Worm (Caenorhabditis elegans) whole organism, mixed stage, embryonic: ENCODE data around the gene lec-1.
A peak's percentile ranks its signal among the peaks of the same experiment; 100 is the strongest.

ENCODE experiments used
- M03D4.4 ChIP-seq: sonication (generic microtip); optimal IDR thresholded peaks from 2 replicates; lab custom pipeline; 2017; ENCODE audit warnings: mild to moderate bottlenecking, missing genetic modification characterization, missing compliant biosample characterization
- bed-3 ChIP-seq: fragments of 200-800 bp; sonication (Bioruptor generic); optimal IDR thresholded peaks from 3 replicates; lab custom pipeline; 2018; ENCODE audit warnings: mild to moderate bottlenecking, missing genetic modification characterization, moderate library complexity, missing compliant biosample characterization
- blmp-1 ChIP-seq: fragments of 150-350 bp; optimal IDR thresholded peaks from 2 replicates; lab custom pipeline; 2014; ENCODE audit warnings: missing biosample characterization, missing genetic modification characterization
- ceh-39 ChIP-seq: fragments of 150-350 bp; optimal IDR thresholded peaks from 2 replicates; lab custom pipeline; 2014; ENCODE audit warnings: missing biosample characterization, missing genetic modification characterization
- ceh-43 ChIP-seq: fragments of 200-800 bp; sonication (Bioruptor generic); optimal IDR thresholded peaks from 2 replicates; lab custom pipeline; 2018; ENCODE audit warnings: mild to moderate bottlenecking, missing genetic modification characterization, moderate library complexity, missing compliant biosample characterization
- ceh-83 ChIP-seq: fragments of 200-800 bp; sonication (Bioruptor generic); optimal IDR thresholded peaks from 2 replicates; lab custom pipeline; 2018; ENCODE audit warnings: mild to moderate bottlenecking, missing genetic modification characterization, missing compliant biosample characterization
- ces-1 ChIP-seq: fragments of 150-350 bp; optimal IDR thresholded peaks from 2 replicates; lab custom pipeline; 2014; ENCODE audit warnings: missing biosample characterization, missing genetic modification reagents, missing genetic modification characterization
- cnd-1 ChIP-seq: fragments of 200-800 bp; sonication (Bioruptor generic); optimal IDR thresholded peaks from 2 replicates; lab custom pipeline; 2018; ENCODE audit warnings: mild to moderate bottlenecking, missing genetic modification characterization, missing compliant biosample characterization
- drap-1 ChIP-seq: fragments of 200-800 bp; sonication (Bioruptor generic); optimal IDR thresholded peaks from 3 replicates; lab custom pipeline; 2018; ENCODE audit warnings: mild to moderate bottlenecking, missing genetic modification characterization, missing compliant biosample characterization
- flh-1 ChIP-seq: fragments of 200-800 bp; sonication (Bioruptor generic); optimal IDR thresholded peaks from 2 replicates; lab custom pipeline; 2018; ENCODE audit warnings: mild to moderate bottlenecking, missing genetic modification characterization, moderate library complexity, missing compliant biosample characterization
- ham-2 ChIP-seq: fragments of 200-800 bp; sonication (Bioruptor generic); optimal IDR thresholded peaks from 2 replicates; lab custom pipeline; 2018; ENCODE audit warnings: mild to moderate bottlenecking, missing genetic modification characterization, missing compliant biosample characterization
- hlh-1 ChIP-seq: fragments of 150-350 bp; optimal IDR thresholded peaks from 2 replicates; lab custom pipeline; 2014; ENCODE audit warnings: missing biosample characterization, missing genetic modification reagents, missing genetic modification characterization
- lin-13 ChIP-seq: fragments of 150-350 bp; optimal IDR thresholded peaks from 2 replicates; lab custom pipeline; 2014; ENCODE audit warnings: missing biosample characterization, missing genetic modification characterization
- lin-32 ChIP-seq: fragments of 200-800 bp; sonication (Bioruptor generic); optimal IDR thresholded peaks from 2 replicates; lab custom pipeline; 2018; ENCODE audit warnings: mild to moderate bottlenecking, missing genetic modification characterization, missing compliant biosample characterization
- lsy-2 ChIP-seq: fragments of 150-350 bp; optimal IDR thresholded peaks from 2 replicates; lab custom pipeline; 2014; ENCODE audit warnings: missing biosample characterization, missing genetic modification characterization
- mab-5 ChIP-seq: fragments of 150-350 bp; optimal IDR thresholded peaks from 2 replicates; lab custom pipeline; 2014; ENCODE audit warnings: missing biosample characterization, missing genetic modification characterization
- mep-1 ChIP-seq: fragments of 150-350 bp; optimal IDR thresholded peaks from 2 replicates; lab custom pipeline; 2017; ENCODE audit warnings: missing biosample characterization, missing genetic modification reagents, missing genetic modification characterization, inconsistent platforms
- mls-2 ChIP-seq: sonication (generic microtip); optimal IDR thresholded peaks from 2 replicates; lab custom pipeline; 2016; ENCODE audit warnings: mild to moderate bottlenecking, missing genetic modification characterization, moderate library complexity, missing compliant biosample characterization
- nhr-12 ChIP-seq: fragments of 150-350 bp; optimal IDR thresholded peaks from 2 replicates; lab custom pipeline; 2014; ENCODE audit warnings: missing biosample characterization, missing genetic modification characterization
- nhr-2 ChIP-seq: fragments of 150-350 bp; optimal IDR thresholded peaks from 2 replicates; lab custom pipeline; 2014; ENCODE audit warnings: missing biosample characterization, missing genetic modification characterization
- nhr-237 ChIP-seq: fragments of 150-350 bp; optimal IDR thresholded peaks from 2 replicates; lab custom pipeline; 2014; ENCODE audit warnings: missing biosample characterization, missing genetic modification characterization
- nhr-28 ChIP-seq: fragments of 150-350 bp; optimal IDR thresholded peaks from 2 replicates; lab custom pipeline; 2014; ENCODE audit warnings: missing biosample characterization, missing genetic modification characterization
- pha-4 ChIP-seq: fragments of 150-350 bp; optimal IDR thresholded peaks from 2 replicates; lab custom pipeline; 2018; ENCODE audit warnings: missing biosample characterization, missing genetic modification reagents, missing genetic modification characterization
- sem-2 ChIP-seq: fragments of 200-800 bp; sonication (Bioruptor generic); optimal IDR thresholded peaks from 2 replicates; lab custom pipeline; 2018; ENCODE audit warnings: mild to moderate bottlenecking, missing genetic modification characterization, missing compliant biosample characterization
- tbx-8 ChIP-seq: fragments of 200-800 bp; sonication (Bioruptor generic); optimal IDR thresholded peaks from 2 replicates; lab custom pipeline; 2018; ENCODE audit warnings: mild to moderate bottlenecking, missing genetic modification characterization, moderate library complexity, missing compliant biosample characterization
- unc-120 ChIP-seq: sonication (generic microtip); optimal IDR thresholded peaks from 2 replicates; lab custom pipeline; 2017; ENCODE audit warnings: missing genetic modification characterization, missing compliant biosample characterization; ENCODE audit not compliant: poor library complexity, severe bottlenecking
- unc-62 ChIP-seq: fragments of 150-350 bp; optimal IDR thresholded peaks from 2 replicates; lab custom pipeline; 2014; ENCODE audit warnings: missing biosample characterization, missing genetic modification reagents, missing genetic modification characterization
- zip-8 ChIP-seq: fragments of 150-350 bp; optimal IDR thresholded peaks from 2 replicates; lab custom pipeline; 2014; ENCODE audit warnings: missing biosample characterization, missing genetic modification characterization
- ztf-11 ChIP-seq: fragments of 150-350 bp; optimal IDR thresholded peaks from 2 replicates; lab custom pipeline; 2014; ENCODE audit warnings: missing biosample characterization, missing genetic modification characterization

Gene lec-1

DNA sequence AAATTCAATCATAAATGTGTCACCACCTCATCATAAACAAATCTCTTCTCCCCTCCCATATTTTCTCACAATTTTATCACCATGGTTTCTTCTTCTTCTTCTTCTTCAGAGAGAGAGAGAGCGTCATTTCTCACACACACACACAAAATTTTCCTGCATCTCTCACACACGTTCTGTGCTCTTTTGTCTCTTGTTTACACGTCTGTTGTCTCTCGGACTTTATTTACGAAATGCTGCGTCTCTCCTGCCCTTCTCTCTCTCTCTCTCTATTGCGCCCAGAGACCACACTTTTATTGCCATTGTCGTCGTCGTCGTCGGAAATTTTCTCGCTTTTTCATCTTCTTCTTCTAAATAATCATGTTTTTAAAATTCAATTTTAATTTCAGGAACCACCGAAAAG lies at the start of gene lec-1:
lec-1 (plus strand) TSS at position 387 of the 400 bp plus-strand sequence.
- TF ChIP-seq pha-4 (tag; lab: Kevin White, UChicago), result peak; percentile 96
- TF ChIP-seq ceh-39 (tag; lab: Kevin White, UChicago), result no peak
- TF ChIP-seq mep-1 (tag; lab: Kevin White, UChicago), result peak; percentile 50
- no peak for TF ChIP-seq ztf-11
- no peak for TF ChIP-seq tbx-8 (GFP tag; lab: Kevin White, UChicago)
- peak; percentile 69 for TF ChIP-seq hlh-1 (tag; lab: Kevin White, UChicago)
- peak; percentile 68 for TF ChIP-seq unc-120
- peak; percentile 36 for TF ChIP-seq nhr-237
- no peak for TF ChIP-seq lsy-2 (tag; lab: Kevin White, UChicago)
- peak; percentile 89 for TF ChIP-seq unc-62 (GFP tag; lab: Kevin White, UChicago)
- TF ChIP-seq lin-13 (tag; lab: Kevin White, UChicago), result no peak
- TF ChIP-seq cnd-1 (tag; lab: Kevin White, UChicago), result no peak
- TF ChIP-seq sem-2, result no peak
- TF ChIP-seq ces-1, result peak; percentile 76

DNA sequence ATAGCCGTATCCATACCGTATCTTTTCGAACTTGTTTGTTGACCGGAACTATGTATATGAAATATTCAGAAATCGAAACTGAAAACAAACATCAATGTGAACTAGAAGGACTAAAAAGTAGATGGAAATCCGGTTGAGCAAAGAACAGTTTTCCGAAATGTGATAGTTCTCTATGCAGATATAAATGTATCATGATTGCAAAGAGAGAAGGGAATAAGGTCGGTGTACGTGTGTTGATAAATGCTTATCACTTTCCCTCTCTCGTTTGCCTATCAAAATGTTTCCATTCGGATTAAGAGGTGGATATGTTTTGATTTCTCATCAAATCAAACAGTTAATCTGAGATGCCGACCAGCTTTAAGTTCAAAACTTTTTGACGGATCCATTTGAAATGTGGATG lies 47.1 kb upstream of the lec-1 start:
- no peak for TF ChIP-seq hlh-1 (tag; lab: Kevin White, UChicago)
- TF ChIP-seq sem-2, result no peak
- TF ChIP-seq ces-1, result no peak
- TF ChIP-seq blmp-1 (tag; lab: Kevin White, UChicago), result no peak
- no peak for TF ChIP-seq cnd-1 (tag; lab: Kevin White, UChicago)
- no peak for TF ChIP-seq lin-13 (tag; lab: Kevin White, UChicago)
- TF ChIP-seq nhr-12 (tag; lab: Kevin White, UChicago), result no peak
- no peak for TF ChIP-seq tbx-8 (GFP tag; lab: Kevin White, UChicago)
- no peak for TF ChIP-seq unc-120
- TF ChIP-seq M03D4.4, result no peak
- TF ChIP-seq flh-1, result no peak
- no peak for TF ChIP-seq nhr-28 (tag; lab: Kevin White, UChicago)
- TF ChIP-seq bed-3 (GFP tag; lab: Kevin White, UChicago), result no peak
- no peak for TF ChIP-seq nhr-237
- no peak for TF ChIP-seq unc-62 (GFP tag; lab: Kevin White, UChicago)
- no peak for TF ChIP-seq ceh-39 (tag; lab: Kevin White, UChicago)
- TF ChIP-seq ham-2 (GFP tag; lab: Kevin White, UChicago), result no peak
- TF ChIP-seq mep-1 (tag; lab: Kevin White, UChicago), result no peak

DNA sequence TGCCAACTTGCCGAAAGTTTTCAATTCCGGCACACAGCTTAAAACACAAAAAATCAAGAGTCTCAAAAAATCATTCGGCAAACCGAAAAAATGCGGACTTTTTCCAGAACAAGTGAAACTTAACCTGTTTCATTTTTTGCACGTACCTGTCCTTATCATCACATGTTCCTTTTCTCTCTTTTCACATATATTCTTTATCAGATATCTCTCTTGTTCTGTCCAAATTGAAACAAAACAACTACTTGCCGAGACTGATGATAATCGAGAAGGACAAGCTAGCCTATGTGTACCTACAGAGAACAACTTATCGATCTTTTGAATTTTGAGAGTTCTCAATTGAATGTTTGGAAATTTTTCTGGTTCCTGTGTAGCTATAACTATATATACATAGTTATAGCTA lies 45.4 kb upstream of the lec-1 start:
- TF ChIP-seq mep-1 (tag; lab: Kevin White, UChicago), result no peak
- TF ChIP-seq ces-1, result no peak
- TF ChIP-seq hlh-1 (tag; lab: Kevin White, UChicago), result no peak
- TF ChIP-seq unc-62 (GFP tag; lab: Kevin White, UChicago), result no peak
- TF ChIP-seq lsy-2 (tag; lab: Kevin White, UChicago), result no peak
- TF ChIP-seq drap-1, result no peak
- TF ChIP-seq ceh-83 (GFP tag; lab: Kevin White, UChicago), result no peak
- TF ChIP-seq ham-2 (GFP tag; lab: Kevin White, UChicago), result no peak

- TF ChIP-seq bed-3 (GFP tag; lab: Kevin White, UChicago) (no peak), zip-8 (tag; lab: Kevin White, UChicago) (no peak), mab-5 (tag; lab: Kevin White, UChicago) (no peak), nhr-28 (tag; lab: Kevin White, UChicago) (no peak), mls-2 (no peak), unc-120 (no peak), lin-13 (tag; lab: Kevin White, UChicago) (no peak), blmp-1 (tag; lab: Kevin White, UChicago) (no peak), nhr-12 (tag; lab: Kevin White, UChicago) (no peak), ham-2 (GFP tag; lab: Kevin White, UChicago) (no peak), pha-4 (tag; lab: Kevin White, UChicago) (no peak)
These were observed 42.9 kb upstream of the lec-1 start for ce11 chrII:13152409-13152808.

ce11 chrII:13153299-13153698 lies 42.0 kb upstream of the lec-1 start, which contains the start of gene spe-18:
Gene spe-18, minus strand, starts transcription at chrII:13153399.
- no peak for TF ChIP-seq zip-8 (tag; lab: Kevin White, UChicago)
- TF ChIP-seq ceh-39 (tag; lab: Kevin White, UChicago), result no peak
- TF ChIP-seq mab-5 (tag; lab: Kevin White, UChicago), result no peak
- TF ChIP-seq flh-1, result no peak
- TF ChIP-seq mep-1 (tag; lab: Kevin White, UChicago), result no peak
- no peak for TF ChIP-seq pha-4 (tag; lab: Kevin White, UChicago)
- TF ChIP-seq ceh-43 (GFP tag; lab: Kevin White, UChicago), result no peak
- no peak for TF ChIP-seq bed-3 (GFP tag; lab: Kevin White, UChicago)
- TF ChIP-seq ces-1, result no peak
- TF ChIP-seq hlh-1 (tag; lab: Kevin White, UChicago), result no peak
- TF ChIP-seq lsy-2 (tag; lab: Kevin White, UChicago), result no peak
- TF ChIP-seq tbx-8 (GFP tag; lab: Kevin White, UChicago), result no peak
- TF ChIP-seq nhr-2 (tag; lab: Kevin White, UChicago), result no peak
- TF ChIP-seq lin-13 (tag; lab: Kevin White, UChicago), result no peak
- no peak for TF ChIP-seq blmp-1 (tag; lab: Kevin White, UChicago)
- no peak for TF ChIP-seq lin-32 (GFP tag; lab: Kevin White, UChicago)
- TF ChIP-seq, all 35 proteins: peak for 0
